Fruit fly (Drosophila melanogaster) whole organism, pupa: ENCODE measurements around the gene CG13784.
A peak's percentile ranks its signal among the peaks of the same experiment; 100 is the strongest.

Experiments used
- CG32121 ChIP-seq: fragments of 200-800 bp; sonication (Bioruptor generic); IDR thresholded peaks from 2 replicates; pipeline ENCODE4 v1.3.6; 2022; ENCODE audit warnings: missing biosample characterization, missing genetic modification characterization
- CG9948 ChIP-seq: fragments of 200-800 bp; sonication (Bioruptor generic); optimal IDR thresholded peaks from 2 replicates; lab custom pipeline; 2018; ENCODE audit warnings: missing biosample characterization, mild to moderate bottlenecking, missing genetic modification characterization, moderate library complexity

DNA sequence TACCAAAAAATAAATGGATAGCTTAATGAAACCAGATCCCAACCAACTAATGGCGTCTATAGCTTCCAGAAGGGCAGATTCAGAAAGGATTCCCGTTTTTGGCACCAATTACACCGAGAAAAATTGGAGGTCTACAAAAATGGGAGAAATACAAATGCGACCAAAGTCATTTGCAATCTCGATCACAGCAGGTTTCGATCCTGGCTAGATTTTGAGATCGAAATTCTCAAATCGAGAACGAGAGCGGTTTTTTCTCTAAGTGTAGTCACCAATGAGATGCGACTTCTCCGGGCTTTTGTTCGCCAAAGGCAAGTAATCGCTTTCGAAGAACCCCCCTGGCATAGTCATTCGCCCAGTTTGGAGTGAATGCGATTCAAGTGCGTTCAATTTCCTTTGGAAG is 44.0 kb downstream of the CG13784 start:
- no peak for TF ChIP-seq CG32121 (GFP tag; lab: Robert Waterston, UW)
- TF ChIP-seq CG9948 (tag; lab: Kevin White, UChicago): peak; percentile 22
